Worm (Caenorhabditis elegans): ENCODE measurements around the gene ZK1320.2.

ce11 chrII:9684175-9684574 lies 25.4 kb upstream of the ZK1320.2 start:
- no peak for TF ChIP-seq rec-8 (tag; optimal IDR thresholded peaks at IDR 0.05)
- TF ChIP-seq lin-54 (GFP tag; optimal IDR thresholded peaks at IDR 0.05): no peak
- no peak for TF ChIP-seq nhr-120 (GFP tag; IDR thresholded peaks at IDR 0.05)
- no peak for TF ChIP-seq madf-3 (GFP tag; IDR thresholded peaks at IDR 0.05)
- no peak for TF ChIP-seq nfyb-1 (GFP tag; IDR thresholded peaks at IDR 0.05)
- no peak for TF ChIP-seq ama-1 (optimal IDR thresholded peaks at IDR 0.05)
- no peak for TF ChIP-seq ama-1 (GFP tag; optimal IDR thresholded peaks at IDR 0.05)
- TF ChIP-seq rcor-1 (GFP tag; IDR thresholded peaks at IDR 0.05): no peak
- no peak for TF ChIP-seq unc-62 (GFP tag; optimal IDR thresholded peaks at IDR 0.05)
- TF ChIP-seq snpc-4 (GFP tag; optimal IDR thresholded peaks at IDR 0.05): no peak
- TF ChIP-seq snpc-4 (tag; optimal IDR thresholded peaks at IDR 0.05): no peak
- TF ChIP-seq ztf-18 (tag; optimal IDR thresholded peaks at IDR 0.05): no peak
- no peak for TF ChIP-seq B0019.2 (GFP tag; conservative IDR thresholded peaks at IDR 0.05)
- TF ChIP-seq lin-26 (GFP tag; IDR thresholded peaks at IDR 0.05): no peak
- no peak for TF ChIP-seq dox-1 (GFP tag; IDR thresholded peaks at IDR 0.05)

Data from whole organism, young adult.